Worm (Caenorhabditis elegans): ENCODE measurements around the gene eif-2Bgamma.

DNA sequence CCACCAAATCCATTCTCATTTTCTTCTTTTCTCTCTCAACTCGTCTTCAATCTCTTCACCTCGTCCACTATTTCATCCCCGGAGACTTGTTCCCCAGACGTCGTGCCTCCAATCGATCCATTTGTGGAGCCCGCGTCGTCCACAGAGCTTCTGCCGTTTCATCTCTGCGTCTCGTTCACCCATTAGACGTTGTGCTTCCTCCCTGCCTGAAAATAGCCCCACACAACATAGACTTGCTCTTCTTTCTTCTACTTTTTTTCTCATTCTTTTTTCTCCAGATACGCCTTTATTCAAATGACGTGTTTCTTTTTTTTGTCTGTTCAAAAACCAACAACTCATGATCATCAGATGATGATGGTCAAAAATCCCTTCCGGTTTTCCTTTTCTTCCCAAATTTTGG is 25.5 kb upstream of the eif-2Bgamma start:
- TF ChIP-seq tbx-8 (GFP tag; optimal IDR thresholded peaks at IDR 0.05): no peak
- no peak for TF ChIP-seq pha-4 (tag; optimal IDR thresholded peaks at IDR 0.05)
- TF ChIP-seq nhr-2 (tag; optimal IDR thresholded peaks at IDR 0.05): no peak
- no peak for TF ChIP-seq snpc-4 (tag; optimal IDR thresholded peaks at IDR 0.05)
